Fruit fly (Drosophila melanogaster) whole organism, embryonic: ENCODE data around the gene f-cup.
A peak's percentile ranks its signal among the peaks of the same experiment; 100 is the strongest.

Experiments
- Atf-2 ChIP-seq: fragments of 200-800 bp; sonication (Bioruptor generic); optimal IDR thresholded peaks from 2 replicates; lab custom pipeline; 2016; ENCODE audit warnings: missing biosample characterization, missing genetic modification characterization
- Awh ChIP-seq: fragments of 200-800 bp; sonication (Bioruptor generic); IDR thresholded peaks from 2 replicates; pipeline ENCODE4, ENCODE4 v1.3.6; 2022; ENCODE audit warnings: missing biosample characterization, missing genetic modification characterization
- CG10267 ChIP-seq: fragments of 200-800 bp; sonication (Bioruptor generic); optimal IDR thresholded peaks from 2 replicates; lab custom pipeline; 2018; ENCODE audit warnings: missing biosample characterization, mild to moderate bottlenecking, missing genetic modification characterization, moderate library complexity
- CG10321 ChIP-seq: fragments of 200-800 bp; sonication (Bioruptor generic); IDR thresholded peaks from 2 replicates; pipeline ENCODE4 v1.3.6; 2022; ENCODE audit warnings: missing biosample characterization, missing genetic modification characterization
- CG11093 ChIP-seq: fragments of 200-800 bp; sonication (Bioruptor generic); IDR thresholded peaks from 3 replicates; pipeline ENCODE4 v1.3.6; 2022; ENCODE audit warnings: missing biosample characterization, missing genetic modification characterization
- CG12071 ChIP-seq: fragments of 200-800 bp; sonication (Bioruptor generic); optimal IDR thresholded peaks from 3 replicates; lab custom pipeline; 2018; ENCODE audit warnings: missing biosample characterization, mild to moderate bottlenecking, missing genetic modification characterization
- CG12391 ChIP-seq: fragments of 200-800 bp; sonication (Bioruptor generic); optimal IDR thresholded peaks from 3 replicates; lab custom pipeline; 2018; ENCODE audit warnings: missing biosample characterization, mild to moderate bottlenecking, missing genetic modification characterization, moderate library complexity
- CG12659 ChIP-seq: fragments of 200-800 bp; sonication (Bioruptor generic); optimal IDR thresholded peaks from 3 replicates; lab custom pipeline; 2017; ENCODE audit warnings: mild to moderate bottlenecking, missing biosample characterization, missing genetic modification reagents, missing genetic modification characterization
- CG14014 ChIP-seq: fragments of 200-800 bp; sonication (Bioruptor generic); IDR thresholded peaks from 2 replicates; pipeline ENCODE4 v1.3.6; 2022; ENCODE audit warnings: missing biosample characterization, missing genetic modification characterization
- CG15601 ChIP-seq: fragments of 200-800 bp; sonication (Bioruptor generic); optimal IDR thresholded peaks from 3 replicates; lab custom pipeline; 2019; ENCODE audit warnings: missing biosample characterization, mild to moderate bottlenecking, missing genetic modification characterization, moderate library complexity
- CG17361 ChIP-seq: fragments of 200-800 bp; sonication (Bioruptor generic); IDR thresholded peaks from 3 replicates; pipeline ENCODE4 v1.3.6; 2022; ENCODE audit warnings: missing biosample characterization, missing genetic modification characterization
- CG18619 ChIP-seq: fragments of 200-800 bp; sonication (Bioruptor generic); optimal IDR thresholded peaks from 3 replicates; lab custom pipeline; 2017; ENCODE audit warnings: missing biosample characterization, mild to moderate bottlenecking, missing genetic modification characterization
- CG2120 ChIP-seq: fragments of 200-800 bp; sonication (Bioruptor generic); optimal IDR thresholded peaks from 3 replicates; lab custom pipeline; 2016; ENCODE audit warnings: missing biosample characterization, missing genetic modification characterization
- CG2202 ChIP-seq: fragments of 200-800 bp; sonication (Bioruptor generic); optimal IDR thresholded peaks from 2 replicates; lab custom pipeline; 2018; ENCODE audit warnings: missing biosample characterization, mild to moderate bottlenecking, missing genetic modification characterization
- CG2889 ChIP-seq: fragments of 200-800 bp; sonication (Bioruptor generic); IDR thresholded peaks from 3 replicates; pipeline ENCODE4 v1.3.6; 2022; ENCODE audit warnings: missing biosample characterization, missing genetic modification characterization
- CG30020 ChIP-seq: fragments of 200-800 bp; optimal IDR thresholded peaks from 2 replicates; lab custom pipeline; 2019; ENCODE audit warnings: missing biosample characterization, mild to moderate bottlenecking, missing genetic modification characterization, moderate library complexity
- CG32772 ChIP-seq: fragments of 200-800 bp; sonication (Bioruptor generic); IDR thresholded peaks from 2 replicates; pipeline ENCODE4 v1.3.6; 2022; ENCODE audit warnings: missing biosample characterization, missing genetic modification characterization
- CG4617 ChIP-seq: fragments of 200-800 bp; sonication (Bioruptor generic); optimal IDR thresholded peaks from 3 replicates; lab custom pipeline; 2016; ENCODE audit warnings: missing biosample characterization, missing genetic modification characterization, borderline replicate concordance
- CG6654 ChIP-seq: fragments of 200-800 bp; sonication (Bioruptor generic); optimal IDR thresholded peaks from 2 replicates; lab custom pipeline; 2017; ENCODE audit warnings: missing biosample characterization, mild to moderate bottlenecking, missing genetic modification characterization
- CG7786 ChIP-seq: fragments of 200-800 bp; sonication (Bioruptor generic); optimal IDR thresholded peaks from 2 replicates; lab custom pipeline; 2016; ENCODE audit warnings: missing biosample characterization, missing genetic modification characterization
- CG8359 ChIP-seq: fragments of 200-800 bp; sonication (Bioruptor generic); optimal IDR thresholded peaks from 2 replicates; lab custom pipeline; 2017; ENCODE audit warnings: missing biosample characterization, mild to moderate bottlenecking, missing genetic modification characterization, borderline replicate concordance
- D ChIP-seq, 2 experiments: fragments of 200-800 bp in 1 of 2; fragments of >200 bp in 1 of 2; sonication (Bioruptor generic) in 1 of 2; optimal IDR thresholded peaks; 2 replicates in 1 of 2; 3 replicates in 1 of 2; lab custom pipeline; 2017; ENCODE audit warnings: mild to moderate bottlenecking in 1 of 2, missing biosample characterization in 1 of 2, missing genetic modification characterization in 1 of 2, missing genetic modification reagents in 1 of 2
- E2f2 ChIP-seq: fragments of 200-800 bp; sonication (Bioruptor generic); IDR thresholded peaks from 2 replicates; pipeline ENCODE4 v1.3.6; 2022; ENCODE audit warnings: missing biosample characterization, missing genetic modification characterization
- Fer1 ChIP-seq: fragments of 200-800 bp; sonication (Bioruptor generic); optimal IDR thresholded peaks from 2 replicates; lab custom pipeline; 2017; ENCODE audit warnings: missing biosample characterization, mild to moderate bottlenecking, missing genetic modification characterization
- HLH54F ChIP-seq: fragments of 200-800 bp; sonication (Bioruptor generic); optimal IDR thresholded peaks from 3 replicates; lab custom pipeline; 2016; ENCODE audit warnings: missing biosample characterization, missing genetic modification characterization
- Hr39 ChIP-seq: fragments of >200 bp; optimal IDR thresholded peaks from 2 replicates; lab custom pipeline; 2017
- Hr78 ChIP-seq, 2 experiments: fragments of 200-800 bp in 1 of 2; fragments of >200 bp in 1 of 2; sonication (Bioruptor generic) in 1 of 2; optimal IDR thresholded peaks; 2 replicates each; lab custom pipeline; 2017 to 2019; ENCODE audit warnings: missing biosample characterization in 2 of 2, missing genetic modification characterization in 2 of 2, mild to moderate bottlenecking in 1 of 2, moderate library complexity in 1 of 2
- Kr ChIP-seq: fragments of 200-800 bp; sonication (Bioruptor generic); optimal IDR thresholded peaks from 2 replicates; lab custom pipeline; 2017; ENCODE audit warnings: missing biosample characterization, mild to moderate bottlenecking, missing genetic modification characterization
- Med ChIP-seq: fragments of 200-800 bp; sonication (Bioruptor generic); peaks from one replicate; lab custom pipeline; 2016; ENCODE audit warnings: missing biosample characterization, missing genetic modification characterization, mild to moderate bottlenecking, inconsistent platforms, moderate library complexity
- NFAT ChIP-seq: fragments of 200-800 bp; sonication (Bioruptor generic); IDR thresholded peaks from 2 replicates; pipeline ENCODE4 v1.3.6; 2022; ENCODE audit warnings: missing biosample characterization, missing genetic modification characterization
- Nf-YC ChIP-seq: fragments of 200-800 bp; optimal IDR thresholded peaks from 3 replicates; lab custom pipeline; 2019; ENCODE audit warnings: missing biosample characterization, mild to moderate bottlenecking, missing genetic modification characterization, moderate library complexity
- Ptx1 ChIP-seq: fragments of 200-800 bp; sonication (Bioruptor generic); IDR thresholded peaks from 2 replicates; pipeline ENCODE4 v1.3.6; 2022; ENCODE audit warnings: missing biosample characterization, missing genetic modification characterization
- Sin3A ChIP-seq: fragments of >200 bp; optimal IDR thresholded peaks from 2 replicates; lab custom pipeline; 2018
- Sox100B ChIP-seq: fragments of 200-800 bp; sonication (Bioruptor generic); optimal IDR thresholded peaks from 3 replicates; lab custom pipeline; 2018; ENCODE audit warnings: missing biosample characterization, mild to moderate bottlenecking, missing genetic modification characterization
- TFAM ChIP-seq: fragments of 200-800 bp; sonication (Bioruptor generic); optimal IDR thresholded peaks from 2 replicates; lab custom pipeline; 2017; ENCODE audit warnings: missing biosample characterization, missing genetic modification characterization, inconsistent platforms
- Vsx1 ChIP-seq: fragments of 200-800 bp; sonication (Bioruptor generic); optimal IDR thresholded peaks from 2 replicates; lab custom pipeline; 2017; ENCODE audit warnings: missing biosample characterization, mild to moderate bottlenecking, missing genetic modification characterization, missing genetic modification reagents
- chm ChIP-seq: fragments of 200-800 bp; sonication (Bioruptor generic); IDR thresholded peaks from 2 replicates; pipeline ENCODE4 v1.3.6; 2022; ENCODE audit warnings: missing biosample characterization, missing genetic modification characterization
- hb ChIP-seq: fragments of 200-800 bp; sonication (Bioruptor generic); IDR thresholded peaks from 3 replicates; pipeline ENCODE4 v1.3.6; 2022; ENCODE audit warnings: missing biosample characterization, missing genetic modification characterization; ENCODE audit not compliant: partially characterized antibody
- her ChIP-seq: fragments of 200-800 bp; sonication (Bioruptor generic); optimal IDR thresholded peaks from 2 replicates; lab custom pipeline; 2016; ENCODE audit warnings: missing biosample characterization, missing genetic modification characterization
- hkb ChIP-seq, 2 experiments: fragments of 200-800 bp in 1 of 2; fragments of >200 bp in 1 of 2; sonication (Bioruptor generic) in 1 of 2; IDR thresholded peaks in 1 of 2; optimal IDR thresholded peaks in 1 of 2; 2 replicates each; pipeline versions ENCODE4 v1.3.6 to Lab custom; 2017 to 2022; ENCODE audit warnings: missing biosample characterization in 1 of 2, missing genetic modification characterization in 1 of 2
- luna ChIP-seq: fragments of 200-800 bp; sonication (Bioruptor generic); optimal IDR thresholded peaks from 2 replicates; lab custom pipeline; 2016; ENCODE audit warnings: missing biosample characterization, missing genetic modification characterization
- mam ChIP-seq: fragments of 200-800 bp; sonication (Bioruptor generic); optimal IDR thresholded peaks from 3 replicates; lab custom pipeline; 2016; ENCODE audit warnings: missing biosample characterization, missing genetic modification characterization
- nau ChIP-seq: fragments of 200-800 bp; sonication (Bioruptor generic); optimal IDR thresholded peaks from 3 replicates; lab custom pipeline; 2017; ENCODE audit warnings: missing biosample characterization, mild to moderate bottlenecking, missing genetic modification characterization, missing genetic modification reagents
- nom ChIP-seq: fragments of 200-800 bp; sonication (Bioruptor generic); optimal IDR thresholded peaks from 2 replicates; lab custom pipeline; 2017; ENCODE audit warnings: missing biosample characterization, missing genetic modification characterization, mild to moderate bottlenecking, moderate library complexity, missing genetic modification reagents
- pros ChIP-seq: fragments of 200-800 bp; sonication (Bioruptor generic); optimal IDR thresholded peaks from 3 replicates; lab custom pipeline; 2019; ENCODE audit warnings: missing biosample characterization, mild to moderate bottlenecking, missing genetic modification characterization, moderate library complexity
- pum ChIP-seq: fragments of 200-800 bp; sonication (Bioruptor generic); optimal IDR thresholded peaks from 2 replicates; lab custom pipeline; 2016; ENCODE audit warnings: missing biosample characterization, missing genetic modification characterization
- pzg ChIP-seq: fragments of 200-800 bp; sonication (Bioruptor generic); optimal IDR thresholded peaks from 3 replicates; lab custom pipeline; 2018; ENCODE audit warnings: missing biosample characterization, mild to moderate bottlenecking, missing genetic modification characterization, moderate library complexity
- tna ChIP-seq: fragments of 200-800 bp; sonication (Bioruptor generic); IDR thresholded peaks from 2 replicates; pipeline ENCODE4 v1.3.6; 2022; ENCODE audit warnings: missing biosample characterization, missing genetic modification characterization; ENCODE audit not compliant: partially characterized antibody
- tup ChIP-seq: fragments of 200-800 bp; sonication (Bioruptor generic); optimal IDR thresholded peaks from 2 replicates; lab custom pipeline; 2016; ENCODE audit warnings: missing biosample characterization, mild to moderate bottlenecking, missing genetic modification characterization, moderate library complexity

f-cup gene

DNA sequence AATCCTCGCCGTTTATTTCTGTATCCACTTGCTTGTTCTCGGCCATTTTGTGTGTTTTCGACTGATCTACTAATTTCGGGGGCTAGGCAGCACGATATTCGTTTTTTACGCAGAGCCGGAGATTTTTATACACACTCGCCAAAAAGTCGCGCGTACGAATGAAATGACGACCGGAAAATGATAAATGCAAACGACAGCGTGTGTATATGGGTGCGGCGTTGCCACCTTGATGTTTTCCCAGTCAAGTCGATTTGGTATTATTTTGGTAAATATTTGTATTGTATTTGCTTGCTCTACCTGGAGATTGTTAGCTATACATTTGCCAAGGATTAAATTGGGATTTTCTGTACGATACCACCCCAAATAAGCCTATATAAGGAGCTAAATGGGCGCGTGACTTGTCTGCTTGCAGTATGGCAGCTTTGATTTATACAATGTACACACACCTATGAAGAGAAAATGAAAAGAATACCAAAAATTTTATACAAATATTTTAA is 54.7 kb downstream of the f-cup start, which contains the start of gene sqd (continued):
- TF ChIP-seq CG2889 (GFP tag; lab: Robert Waterston, UW), result no peak
- TF ChIP-seq hkb (optimal IDR thresholded peaks at IDR 0.05; lab: Kevin White, UChicago), result no peak
- TF ChIP-seq hkb (GFP tag; IDR thresholded peaks at IDR 0.05; lab: Robert Waterston, UW), result peak; percentile 38; the same call in 1 of the 2 replicates
- TF ChIP-seq nom (GFP tag; lab: Kevin White, UChicago), result peak; percentile 30
- peak; percentile 95 for TF ChIP-seq Med (GFP tag; lab: Kevin White, UChicago)
- TF ChIP-seq Ptx1 (GFP tag; lab: Robert Waterston, UW), result no peak
- TF ChIP-seq CG8359 (GFP tag; lab: Kevin White, UChicago), result peak; percentile 64
- TF ChIP-seq tup, result no peak
- TF ChIP-seq her (GFP tag; lab: Kevin White, UChicago), result peak; percentile 35
- no peak for TF ChIP-seq chm (GFP tag; lab: Robert Waterston, UW)
- TF ChIP-seq Fer1, result peak; percentile 30
- no peak for TF ChIP-seq D (optimal IDR thresholded peaks at IDR 0.05; lab: Kevin White, UChicago)
- TF ChIP-seq D (GFP tag; optimal IDR thresholded peaks at IDR 0.05; lab: Kevin White, UChicago), result no peak
- peak; percentile 32 for TF ChIP-seq Sox100B
- TF ChIP-seq pum (GFP tag; lab: Kevin White, UChicago), result peak; percentile 3
- no peak for TF ChIP-seq Nf-YC (tag; lab: Kevin White, UChicago)
- peak; percentile 72 for TF ChIP-seq CG4617 (GFP tag; lab: Kevin White, UChicago)
- TF ChIP-seq CG12659, result peak; percentile 54
- peak; percentile 45 for TF ChIP-seq mam (GFP tag; lab: Kevin White, UChicago)
- peak; percentile 29 for TF ChIP-seq CG12391 (tag; lab: Kevin White, UChicago)
- TF ChIP-seq pzg (GFP tag; lab: Kevin White, UChicago), result peak; percentile 58
- peak; percentile 45 for TF ChIP-seq E2f2 (GFP tag; lab: Robert Waterston, UW)
- no peak for TF ChIP-seq hb
- TF ChIP-seq CG6654 (GFP tag; lab: Kevin White, UChicago), result peak; percentile 26
- no peak for TF ChIP-seq Atf-2
- no peak for TF ChIP-seq pros (GFP tag; lab: Kevin White, UChicago)
- peak; percentile 93 for TF ChIP-seq CG30020
- TF ChIP-seq CG2120 (GFP tag; lab: Kevin White, UChicago), result peak; percentile 37
- TF ChIP-seq Awh (GFP tag; lab: Robert Waterston, UW), result 0 out of 2 replicates have a peak, but pooled peaks have one; percentile 25
- no peak for TF ChIP-seq TFAM (GFP tag; lab: Kevin White, UChicago)
- TF ChIP-seq CG11093 (GFP tag; lab: Robert Waterston, UW), result no peak
- no peak for TF ChIP-seq CG12071 (GFP tag; lab: Kevin White, UChicago)
- no peak for TF ChIP-seq Hr78 (GFP tag; optimal IDR thresholded peaks at IDR 0.05; lab: Kevin White, UChicago)
- TF ChIP-seq CG10321 (GFP tag; lab: Robert Waterston, UW), result 0 out of 2 replicates have a peak, but pooled peaks have one; percentile 16
- TF ChIP-seq luna (GFP tag; lab: Kevin White, UChicago), result no peak
- no peak for TF ChIP-seq CG32772 (GFP tag; lab: Robert Waterston, UW)
- TF ChIP-seq Kr (GFP tag; lab: Kevin White, UChicago), result no peak
- TF ChIP-seq Hr39 (lab: Kevin White, UChicago), result no peak
- TF ChIP-seq CG14014 (GFP tag; lab: Robert Waterston, UW), result 0 out of 2 replicates have a peak, but pooled peaks have one; percentile 25
- TF ChIP-seq CG2202 (tag; lab: Kevin White, UChicago), result peak; percentile 5
- TF ChIP-seq NFAT, result no peak
- TF ChIP-seq CG18619 (GFP tag; lab: Kevin White, UChicago), result peak; percentile 46
- TF ChIP-seq HLH54F (GFP tag; lab: Kevin White, UChicago), result peak; percentile 32
- TF ChIP-seq CG15601 (tag; lab: Kevin White, UChicago), result no peak
- no peak for TF ChIP-seq CG17361 (GFP tag; lab: Robert Waterston, UW)
- TF ChIP-seq nau (GFP tag; lab: Kevin White, UChicago), result no peak
- peak; percentile 23 for TF ChIP-seq CG7786 (GFP tag; lab: Kevin White, UChicago)
- TF ChIP-seq Vsx1 (GFP tag; lab: Kevin White, UChicago), result peak; percentile 32
- TF ChIP-seq CG10267, result peak; percentile 29
- TF ChIP-seq tna (GFP tag; lab: Robert Waterston, UW), result no peak
- peak; percentile 25 for TF ChIP-seq Sin3A (lab: Kevin White, UChicago)
